Fruit fly (Drosophila melanogaster) whole organism, wandering third instar larva: Measurements from ENCODE around the gene CG13928.

Source experiments
- Abd-B ChIP-seq: fragments of >200 bp; optimal IDR thresholded peaks from 2 replicates; lab custom pipeline; 2017; ENCODE audit warnings: missing biosample characterization, missing genetic modification characterization
- Dfd ChIP-seq: fragments of >200 bp; optimal IDR thresholded peaks from 2 replicates; lab custom pipeline; 2017; ENCODE audit warnings: missing biosample characterization, missing genetic modification characterization
- foxo ChIP-seq, 2 experiments: fragments of 200-800 bp; sonication (Bioruptor generic); optimal IDR thresholded peaks; 2 replicates in 1 of 2; 3 replicates in 1 of 2; lab custom pipeline; 2016 to 2017; ENCODE audit warnings: missing biosample characterization in 2 of 2, missing genetic modification characterization in 2 of 2
- fru ChIP-seq: fragments of 200-800 bp; sonication (Bioruptor generic); optimal IDR thresholded peaks from 3 replicates; lab custom pipeline; 2016; ENCODE audit warnings: missing biosample characterization, mild to moderate bottlenecking, missing genetic modification characterization
- psq ChIP-seq: fragments of 200-800 bp; sonication (Bioruptor generic); optimal IDR thresholded peaks from 3 replicates; lab custom pipeline; 2017; ENCODE audit warnings: missing biosample characterization, mild to moderate bottlenecking, missing genetic modification characterization, moderate library complexity
- usp ChIP-seq: fragments of >200 bp; optimal IDR thresholded peaks from 2 replicates; lab custom pipeline; 2017; ENCODE audit warnings: missing biosample characterization, missing genetic modification characterization

dm6 chr3L:1636886-1637285 lies 8.7 kb upstream of the CG13928 start:
- TF ChIP-seq Dfd (GFP tag; lab: Kevin White, UChicago) (no peak), fru (GFP tag; lab: Kevin White, UChicago) (no peak), psq (GFP tag; lab: Kevin White, UChicago) (no peak), foxo (GFP tag; optimal IDR thresholded peaks at IDR 0.05; lab: Kevin White, UChicago) (no peak), usp (no peak), Abd-B (no peak)
